Worm (Caenorhabditis elegans) whole organism, L4 larva: ENCODE results near the gene ntl-9.

Experiments used
- F37D6.2 ChIP-seq: sonication (generic microtip); optimal IDR thresholded peaks from 2 replicates; lab custom pipeline; 2016; ENCODE audit warnings: mild to moderate bottlenecking, missing genetic modification characterization, missing compliant biosample characterization
- Y48G9A.11 ChIP-seq: fragments of 200-800 bp; sonication (Bioruptor generic); IDR thresholded peaks from 2 replicates; pipeline ENCODE4 v1.3.6; 2022; ENCODE audit warnings: missing genetic modification reagents, missing genetic modification characterization, missing compliant biosample characterization
- Y75B8A.6 ChIP-seq: fragments of 200-800 bp; sonication (Bioruptor generic); IDR thresholded peaks from 2 replicates; pipeline ENCODE4 v1.3.6; 2022; ENCODE audit warnings: missing genetic modification reagents, missing genetic modification characterization, missing compliant biosample characterization
- aha-1 ChIP-seq: fragments of 150-350 bp; peaks from one replicate; lab custom pipeline; 2014; ENCODE audit warnings: missing biosample characterization, missing genetic modification characterization
- ama-1 ChIP-seq: fragments of 150-350 bp; optimal IDR thresholded peaks from 2 replicates; lab custom pipeline; 2014; ENCODE audit warnings: inconsistent platforms, mixed read lengths
- arid-1 ChIP-seq: fragments of 200-800 bp; sonication (Bioruptor generic); conservative IDR thresholded peaks from 2 replicates; pipeline ENCODE4 v1.3.6; 2022; ENCODE audit warnings: missing genetic modification reagents, missing genetic modification characterization, missing compliant biosample characterization
- ceh-20 ChIP-seq: fragments of 200-800 bp; sonication (Bioruptor generic); IDR thresholded peaks from 2 replicates; pipeline ENCODE4 v1.3.6; 2022; ENCODE audit warnings: missing genetic modification reagents, missing genetic modification characterization, missing compliant biosample characterization
- ces-1 ChIP-seq: fragments of 150-350 bp; sonication (generic microtip); optimal IDR thresholded peaks from 4 replicates; lab custom pipeline; 2014; ENCODE audit warnings: missing biosample characterization, missing genetic modification reagents, missing genetic modification characterization
- ctbp-1 ChIP-seq: fragments of 200-800 bp; sonication (Bioruptor generic); IDR thresholded peaks from 2 replicates; pipeline ENCODE4 v1.3.6; 2022; ENCODE audit warnings: missing genetic modification reagents, missing genetic modification characterization, missing compliant biosample characterization
- daf-16 ChIP-seq, 3 experiments: sonication (generic microtip); optimal IDR thresholded peaks; 2 replicates each; lab custom pipeline; 2016 to 2017; ENCODE audit warnings: missing genetic modification characterization in 3 of 3, missing genetic modification reagents in 3 of 3, mild to moderate bottlenecking in 2 of 3, missing compliant biosample characterization in 2 of 3, missing biosample characterization in 1 of 3, moderate library complexity in 1 of 3
- daf-19 ChIP-seq: fragments of 200-800 bp; sonication (Bioruptor generic); conservative IDR thresholded peaks from 2 replicates; pipeline ENCODE4 v1.3.6; 2022; ENCODE audit warnings: missing genetic modification characterization, missing compliant biosample characterization
- dpl-1 ChIP-seq: fragments of 150-350 bp; optimal IDR thresholded peaks from 2 replicates; lab custom pipeline; 2014; ENCODE audit warnings: missing biosample characterization, missing genetic modification reagents, missing genetic modification characterization
- dve-1 ChIP-seq: sonication (generic microtip); optimal IDR thresholded peaks from 2 replicates; lab custom pipeline; 2017; ENCODE audit warnings: antibody characterized with exemption, mild to moderate bottlenecking, missing genetic modification characterization, missing compliant biosample characterization; ENCODE audit not compliant: insufficient read depth
- egl-43 ChIP-seq: fragments of 200-800 bp; sonication (Bioruptor generic); IDR thresholded peaks from 2 replicates; pipeline ENCODE4 v1.3.6; 2022; ENCODE audit warnings: missing genetic modification reagents, missing genetic modification characterization, missing compliant biosample characterization
- fkh-10 ChIP-seq: fragments of 150-350 bp; optimal IDR thresholded peaks from 2 replicates; lab custom pipeline; 2014; ENCODE audit warnings: missing biosample characterization, missing genetic modification reagents, missing genetic modification characterization
- fos-1 ChIP-seq: fragments of 150-350 bp; optimal IDR thresholded peaks from 2 replicates; lab custom pipeline; 2014; ENCODE audit warnings: missing biosample characterization, missing genetic modification characterization
- hif-1 ChIP-seq, 2 experiments: sonication (generic microtip); optimal IDR thresholded peaks; 2 replicates each; lab custom pipeline; 2016 to 2017; ENCODE audit warnings: missing compliant biosample characterization in 2 of 2, missing genetic modification characterization in 2 of 2, missing genetic modification reagents in 2 of 2, missing genotype in 2 of 2, mild to moderate bottlenecking in 1 of 2
- hlh-11 ChIP-seq: fragments of 200-800 bp; sonication (Bioruptor generic); optimal IDR thresholded peaks from 2 replicates; lab custom pipeline; 2018; ENCODE audit warnings: mild to moderate bottlenecking, missing genetic modification characterization, missing compliant biosample characterization
- hlh-30 ChIP-seq: sonication (generic microtip); optimal IDR thresholded peaks from 2 replicates; lab custom pipeline; 2017; ENCODE audit warnings: antibody characterized with exemption, mild to moderate bottlenecking, missing genetic modification characterization, missing compliant biosample characterization; ENCODE audit not compliant: insufficient read depth
- hmg-1.1 ChIP-seq: fragments of 200-800 bp; sonication (Bioruptor generic); IDR thresholded peaks from 2 replicates; pipeline ENCODE4 v1.3.6; 2022; ENCODE audit warnings: missing genetic modification reagents, missing genetic modification characterization, missing compliant biosample characterization
- lin-1 ChIP-seq: fragments of 200-800 bp; sonication (Bioruptor generic); IDR thresholded peaks from 2 replicates; pipeline ENCODE4 v1.3.6; 2022; ENCODE audit warnings: missing genetic modification reagents, missing genetic modification characterization, missing compliant biosample characterization
- lin-29 ChIP-seq: fragments of 200-800 bp; sonication (Bioruptor generic); IDR thresholded peaks from 2 replicates; pipeline ENCODE4 v1.3.6; 2022; ENCODE audit warnings: missing genetic modification reagents, missing genetic modification characterization, missing compliant biosample characterization
- lin-38 ChIP-seq: fragments of 200-800 bp; sonication (Bioruptor generic); IDR thresholded peaks from 2 replicates; pipeline ENCODE4 v1.3.6; 2022; ENCODE audit warnings: missing genetic modification reagents, missing genetic modification characterization, missing compliant biosample characterization
- lsy-2 ChIP-seq, 2 experiments: fragments of 150-350 bp in 1 of 2; sonication (generic microtip) in 1 of 2; optimal IDR thresholded peaks; 2 replicates each; lab custom pipeline; 2014 to 2017; ENCODE audit warnings: missing biosample characterization in 2 of 2, missing genetic modification characterization in 2 of 2
- madf-5 ChIP-seq, 2 experiments: fragments of 200-800 bp; sonication (Bioruptor generic); IDR thresholded peaks; 2 replicates each; pipeline ENCODE4 v1.3.6; 2022; ENCODE audit warnings: missing compliant biosample characterization in 2 of 2, missing genetic modification characterization in 2 of 2
- madf-9 ChIP-seq: fragments of 200-800 bp; sonication (Bioruptor generic); conservative IDR thresholded peaks from 2 replicates; pipeline ENCODE4 v1.3.6; 2022; ENCODE audit warnings: missing genetic modification reagents, missing genetic modification characterization, missing compliant biosample characterization
- mdl-1 ChIP-seq, 2 experiments: fragments of 150-350 bp in 1 of 2; sonication (generic microtip) in 1 of 2; optimal IDR thresholded peaks; 2 replicates each; lab custom pipeline; 2014 to 2017; ENCODE audit warnings: missing biosample characterization in 2 of 2, missing genetic modification characterization in 2 of 2
- mep-1 ChIP-seq: fragments of 150-350 bp; sonication (generic microtip); optimal IDR thresholded peaks from 3 replicates; lab custom pipeline; 2014; ENCODE audit warnings: missing biosample characterization, missing genetic modification characterization
- mes-2 ChIP-seq: sonication (generic microtip); optimal IDR thresholded peaks from 2 replicates; lab custom pipeline; 2016; ENCODE audit warnings: missing genotype, mild to moderate bottlenecking, missing genetic modification characterization, missing compliant biosample characterization; ENCODE audit not compliant: poor library complexity, severe bottlenecking
- mxl-3 ChIP-seq: fragments of 200-800 bp; sonication (Bioruptor generic); optimal IDR thresholded peaks from 2 replicates; lab custom pipeline; 2018; ENCODE audit warnings: mild to moderate bottlenecking, missing genetic modification characterization, missing compliant biosample characterization
- nhr-10 ChIP-seq: fragments of 150-350 bp; optimal IDR thresholded peaks from 2 replicates; lab custom pipeline; 2014; ENCODE audit warnings: missing biosample characterization, missing genetic modification characterization
- nhr-25 ChIP-seq: sonication (generic microtip); optimal IDR thresholded peaks from 2 replicates; lab custom pipeline; 2017; ENCODE audit warnings: missing genetic modification characterization, mild to moderate bottlenecking, missing compliant biosample characterization, antibody characterized with exemption, moderate library complexity, borderline replicate concordance; ENCODE audit not compliant: insufficient read depth
- nhr-76 ChIP-seq: fragments of 150-350 bp; optimal IDR thresholded peaks from 2 replicates; lab custom pipeline; 2014; ENCODE audit warnings: missing biosample characterization, missing genetic modification characterization
- nhr-77 ChIP-seq: fragments of 150-350 bp; optimal IDR thresholded peaks from 2 replicates; lab custom pipeline; 2014; ENCODE audit warnings: missing biosample characterization, missing genetic modification characterization
- pha-4 ChIP-seq, 2 experiments: fragments of 150-350 bp in 1 of 2; fragments of 200-800 bp in 1 of 2; sonication (Bioruptor generic) in 1 of 2; IDR thresholded peaks in 1 of 2; optimal IDR thresholded peaks in 1 of 2; 2 replicates each; pipeline versions ENCODE4 v1.3.6 to Lab custom; 2014 to 2022; ENCODE audit warnings: missing genetic modification characterization in 2 of 2, missing genetic modification reagents in 2 of 2, missing biosample characterization in 1 of 2, missing compliant biosample characterization in 1 of 2
- pqm-1 ChIP-seq: sonication (generic microtip); optimal IDR thresholded peaks from 2 replicates; lab custom pipeline; 2017; ENCODE audit warnings: missing biosample characterization, missing genetic modification characterization
- rbr-2 ChIP-seq: sonication (generic microtip); optimal IDR thresholded peaks from 2 replicates; lab custom pipeline; 2016; ENCODE audit warnings: missing genotype, missing genetic modification characterization, missing compliant biosample characterization
- saeg-2 ChIP-seq: fragments of 200-800 bp; sonication (Bioruptor generic); IDR thresholded peaks from 2 replicates; pipeline ENCODE4 v1.3.6; 2022; ENCODE audit warnings: missing genetic modification reagents, missing genetic modification characterization, missing compliant biosample characterization
- set-16 ChIP-seq: fragments of 200-800 bp; sonication (Bioruptor generic); IDR thresholded peaks from 2 replicates; pipeline ENCODE4 v1.3.6; 2022; ENCODE audit warnings: missing genetic modification reagents, missing genetic modification characterization, missing compliant biosample characterization
- skn-1 ChIP-seq: fragments of 150-350 bp; optimal IDR thresholded peaks from 2 replicates; lab custom pipeline; 2014; ENCODE audit warnings: missing biosample characterization, missing genetic modification characterization
- spr-1 ChIP-seq: sonication (generic microtip); optimal IDR thresholded peaks from 2 replicates; lab custom pipeline; 2016; ENCODE audit warnings: mild to moderate bottlenecking, missing genetic modification characterization, missing compliant biosample characterization
- tra-1 ChIP-seq: fragments of 200-800 bp; sonication (Bioruptor generic); IDR thresholded peaks from 2 replicates; pipeline ENCODE4 v1.3.6; 2022; ENCODE audit warnings: missing genetic modification reagents, missing genetic modification characterization, missing compliant biosample characterization
- unc-62 ChIP-seq, 3 experiments: fragments of 150-350 bp in 1 of 3; sonication (generic microtip); optimal IDR thresholded peaks in 2 of 3; peaks in 1 of 3; 1 replicate in 1 of 3; 2 replicates in 2 of 3; lab custom pipeline; 2014 to 2017; ENCODE audit warnings: missing biosample characterization in 3 of 3, missing genetic modification characterization in 3 of 3, missing genetic modification reagents in 3 of 3, missing genotype in 1 of 3

Gene ntl-9

DNA sequence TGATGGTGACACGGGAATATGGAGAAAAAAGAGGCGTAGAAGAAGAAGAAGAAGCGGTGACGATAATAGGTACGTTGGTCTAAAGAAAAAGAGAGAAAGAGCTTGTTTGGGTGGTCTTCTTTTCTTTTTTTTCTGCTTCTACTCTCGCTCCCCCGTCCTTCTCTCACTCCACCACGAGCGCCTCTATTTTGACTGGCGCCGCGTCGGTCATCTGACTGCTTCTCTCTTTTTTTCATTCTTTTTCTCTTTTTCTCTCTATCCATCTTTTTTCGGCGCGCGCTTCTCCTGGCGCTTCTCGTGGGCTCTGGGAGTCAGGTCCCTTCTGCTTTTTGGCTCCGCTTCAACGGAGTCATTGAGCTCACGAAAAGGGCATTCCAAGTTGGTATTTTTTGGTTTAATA lies 6.0 kb downstream of the ntl-9 start:
- TF ChIP-seq mxl-3 (GFP tag; lab: Kevin White, UChicago) (no peak), fkh-10 (GFP tag; lab: Kevin White, UChicago) (peak; percentile 23), egl-43 (GFP tag; lab: Robert Waterston, UW) (peak; percentile 56; the same call in 1 of the 2 replicates), ceh-20 (no peak), lin-38 (GFP tag; lab: Robert Waterston, UW) (0 out of 2 replicates have a peak, but pooled peaks have one; percentile 26), set-16 (GFP tag; lab: Robert Waterston, UW) (peak; percentile 67), ctbp-1 (0 out of 2 replicates have a peak, but pooled peaks have one; percentile 25), unc-62 (GFP tag; optimal IDR thresholded peaks at IDR 0.05 in 1 of 2; lab: Kevin White, UChicago) (peak in 1 of 2 experiments; percentile 83), unc-62 (tag; optimal IDR thresholded peaks at IDR 0.05; lab: Kevin White, UChicago) (no peak), lin-29 (GFP tag; lab: Robert Waterston, UW) (no peak), nhr-76 (tag; lab: Kevin White, UChicago) (no peak), tra-1 (GFP tag; lab: Robert Waterston, UW) (peak; percentile 54; the same call in 1 of the 2 replicates), lsy-2 (tag; optimal IDR thresholded peaks at IDR 0.05; lab: Kevin White, UChicago) (peak in 1 of 2 experiments; percentile 43), dve-1 (tag; lab: Kevin White, UChicago) (peak; percentile 13), nhr-77 (no peak), hif-1 (tag; optimal IDR thresholded peaks at IDR 0.05; lab: Kevin White, UChicago) (peak in 1 of 2 experiments; percentile 62), madf-9 (GFP tag; lab: Robert Waterston, UW) (peak; percentile 64), arid-1 (GFP tag; lab: Robert Waterston, UW) (no peak), F37D6.2 (tag; lab: Kevin White, UChicago) (peak; percentile 7), ces-1 (no peak), madf-5 (GFP tag; IDR thresholded peaks at IDR 0.05; lab: Robert Waterston, UW) (no peak), rbr-2 (tag; lab: Kevin White, UChicago) (peak; percentile 63), hlh-30 (tag; lab: Kevin White, UChicago) (peak; percentile 97), hmg-1.1 (GFP tag; lab: Robert Waterston, UW) (peak; percentile 68), spr-1 (tag; lab: Kevin White, UChicago) (no peak), ama-1 (lab: Kevin White, UChicago) (no peak), mdl-1 (tag; optimal IDR thresholded peaks at IDR 0.05; lab: Kevin White, UChicago) (peak; percentile 59 to 86), hlh-11 (tag; lab: Kevin White, UChicago) (peak; percentile 58), dpl-1 (GFP tag; lab: Kevin White, UChicago) (no peak), mep-1 (tag; lab: Kevin White, UChicago) (peak; percentile 55), nhr-25 (tag; lab: Kevin White, UChicago) (no peak), mes-2 (tag; lab: Kevin White, UChicago) (peak; percentile 25), nhr-10 (tag; lab: Kevin White, UChicago) (no peak), pha-4 (GFP tag; IDR thresholded peaks at IDR 0.05; lab: Robert Waterston, UW) (no peak), pha-4 (tag; optimal IDR thresholded peaks at IDR 0.05; lab: Kevin White, UChicago) (no peak)

DNA sequence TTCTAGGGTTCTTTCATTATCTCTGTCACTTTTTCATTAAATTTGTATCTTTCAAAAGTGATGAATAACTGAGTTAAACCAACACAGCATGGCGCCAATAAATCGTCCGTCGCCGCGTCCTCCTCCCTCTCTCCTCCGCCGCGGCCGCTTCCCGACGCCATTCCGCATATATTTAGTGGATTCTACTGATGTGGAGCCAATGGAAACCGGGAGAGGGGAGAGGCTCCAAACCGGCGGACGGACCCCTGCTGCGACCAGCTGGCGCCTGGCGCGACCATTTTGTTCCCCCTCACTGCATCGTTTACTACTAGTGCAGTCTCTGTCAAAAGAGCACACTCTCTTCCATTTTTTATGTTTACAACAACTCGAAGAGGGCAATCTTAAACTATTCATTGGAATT lies 6.9 kb downstream of the ntl-9 start:
- peak in 1 of 2 experiments; percentile 67 for TF ChIP-seq daf-16 (GFP tag; optimal IDR thresholded peaks at IDR 0.05; lab: Kevin White, UChicago)
- peak; percentile 12 for TF ChIP-seq daf-16 (tag; optimal IDR thresholded peaks at IDR 0.05; lab: Kevin White, UChicago)
- TF ChIP-seq pqm-1 (tag; lab: Kevin White, UChicago) = no peak
- no peak for TF ChIP-seq ctbp-1
- peak; percentile 92 for TF ChIP-seq set-16 (GFP tag; lab: Robert Waterston, UW)
- peak; percentile 26 for TF ChIP-seq hlh-11 (tag; lab: Kevin White, UChicago)
- 0 out of 2 replicates have a peak, but pooled peaks have one; percentile 23 for TF ChIP-seq egl-43 (GFP tag; lab: Robert Waterston, UW)
- no peak for TF ChIP-seq mep-1 (tag; lab: Kevin White, UChicago)
- TF ChIP-seq Y48G9A.11 (GFP tag; lab: Robert Waterston, UW) = no peak
- TF ChIP-seq daf-19 (GFP tag; lab: Robert Waterston, UW) = no peak
- TF ChIP-seq skn-1 (tag; lab: Kevin White, UChicago) = no peak
- peak; percentile 66 for TF ChIP-seq aha-1
- TF ChIP-seq fos-1 = no peak
- TF ChIP-seq Y75B8A.6 = no peak
- TF ChIP-seq lin-1 (GFP tag; lab: Robert Waterston, UW) = no peak
- TF ChIP-seq saeg-2 (GFP tag; lab: Robert Waterston, UW) = no peak
